Worm (Caenorhabditis elegans) whole organism, late embryonic: Measurements from ENCODE around the gene git-1.

Experiments
- C38D4.7 ChIP-seq: fragments of 200-800 bp; sonication (Bioruptor generic); optimal IDR thresholded peaks from 2 replicates; lab custom pipeline; 2018; ENCODE audit warnings: mild to moderate bottlenecking, missing genetic modification characterization, moderate library complexity, missing compliant biosample characterization
- F13H6.1 ChIP-seq: sonication (generic microtip); optimal IDR thresholded peaks from 2 replicates; lab custom pipeline; 2016; ENCODE audit warnings: missing genetic modification characterization, missing compliant biosample characterization
- K09A11.1 ChIP-seq: sonication (generic microtip); optimal IDR thresholded peaks from 2 replicates; lab custom pipeline; 2017; ENCODE audit warnings: antibody characterized with exemption, mild to moderate bottlenecking, missing genetic modification characterization, missing compliant biosample characterization; ENCODE audit not compliant: insufficient read depth
- ahr-1 ChIP-seq: sonication (generic microtip); optimal IDR thresholded peaks from 2 replicates; lab custom pipeline; 2016; ENCODE audit warnings: missing genetic modification characterization, missing compliant biosample characterization
- ceh-14 ChIP-seq: sonication (generic microtip); optimal IDR thresholded peaks from 2 replicates; lab custom pipeline; 2016; ENCODE audit warnings: missing genotype, missing genetic modification characterization, missing compliant biosample characterization
- ceh-19 ChIP-seq: fragments of 200-800 bp; sonication (Bioruptor generic); optimal IDR thresholded peaks from 2 replicates; lab custom pipeline; 2018; ENCODE audit warnings: mild to moderate bottlenecking, missing genetic modification characterization, missing compliant biosample characterization
- ceh-31 ChIP-seq: sonication (generic microtip); optimal IDR thresholded peaks from 2 replicates; lab custom pipeline; 2016; ENCODE audit warnings: missing genetic modification characterization, missing compliant biosample characterization
- ceh-34 ChIP-seq: sonication (generic microtip); optimal IDR thresholded peaks from 2 replicates; lab custom pipeline; 2016; ENCODE audit warnings: mild to moderate bottlenecking, missing genetic modification characterization, missing compliant biosample characterization
- ceh-48 ChIP-seq: sonication (generic microtip); optimal IDR thresholded peaks from 2 replicates; lab custom pipeline; 2016; ENCODE audit warnings: missing genetic modification characterization, inconsistent platforms, missing compliant biosample characterization
- dve-1 ChIP-seq: sonication (generic microtip); optimal IDR thresholded peaks from 2 replicates; lab custom pipeline; 2017; ENCODE audit warnings: antibody characterized with exemption, mild to moderate bottlenecking, missing genetic modification characterization, missing compliant biosample characterization
- elt-2 ChIP-seq: sonication (generic microtip); optimal IDR thresholded peaks from 2 replicates; lab custom pipeline; 2016; ENCODE audit warnings: missing genetic modification reagents, missing genetic modification characterization, missing compliant biosample characterization
- elt-4 ChIP-seq: sonication (generic microtip); optimal IDR thresholded peaks from 2 replicates; lab custom pipeline; 2016; ENCODE audit warnings: missing genetic modification characterization, missing compliant biosample characterization
- ets-4 ChIP-seq: sonication (generic microtip); optimal IDR thresholded peaks from 2 replicates; lab custom pipeline; 2016; ENCODE audit warnings: missing genetic modification characterization, missing compliant biosample characterization
- eyg-1 ChIP-seq: sonication (generic microtip); optimal IDR thresholded peaks from 2 replicates; lab custom pipeline; 2016; ENCODE audit warnings: missing genotype, missing genetic modification characterization, missing compliant biosample characterization
- fkh-6 ChIP-seq: sonication (generic microtip); optimal IDR thresholded peaks from 2 replicates; lab custom pipeline; 2016; ENCODE audit warnings: missing genetic modification characterization, missing compliant biosample characterization
- hlh-13 ChIP-seq: fragments of 200-800 bp; sonication (Bioruptor generic); optimal IDR thresholded peaks from 2 replicates; lab custom pipeline; 2018; ENCODE audit warnings: mild to moderate bottlenecking, missing genetic modification characterization, missing compliant biosample characterization
- hlh-15 ChIP-seq: sonication (generic microtip); optimal IDR thresholded peaks from 2 replicates; lab custom pipeline; 2016; ENCODE audit warnings: missing genetic modification characterization, missing compliant biosample characterization
- hlh-30 ChIP-seq: sonication (generic microtip); optimal IDR thresholded peaks from 2 replicates; lab custom pipeline; 2017; ENCODE audit warnings: antibody characterized with exemption, missing genetic modification characterization, missing compliant biosample characterization; ENCODE audit not compliant: insufficient read depth
- hlh-6 ChIP-seq: sonication (generic microtip); optimal IDR thresholded peaks from 2 replicates; lab custom pipeline; 2016; ENCODE audit warnings: missing genotype, missing genetic modification characterization, missing compliant biosample characterization
- hlh-8 ChIP-seq: sonication (generic microtip); optimal IDR thresholded peaks from 2 replicates; lab custom pipeline; 2016; ENCODE audit warnings: missing genotype, missing genetic modification characterization, missing compliant biosample characterization
- nfya-1 ChIP-seq: sonication (generic microtip); optimal IDR thresholded peaks from 2 replicates; lab custom pipeline; 2017; ENCODE audit warnings: missing genetic modification characterization, mild to moderate bottlenecking, missing compliant biosample characterization, antibody characterized with exemption, moderate library complexity
- nhr-232 ChIP-seq: sonication (generic microtip); optimal IDR thresholded peaks from 2 replicates; lab custom pipeline; 2016; ENCODE audit warnings: missing genetic modification characterization, missing compliant biosample characterization
- odd-2 ChIP-seq: sonication (generic microtip); optimal IDR thresholded peaks from 2 replicates; lab custom pipeline; 2017; ENCODE audit warnings: antibody characterized with exemption, mild to moderate bottlenecking, missing genetic modification characterization, missing compliant biosample characterization
- pag-3 ChIP-seq: sonication (generic microtip); optimal IDR thresholded peaks from 2 replicates; lab custom pipeline; 2016; ENCODE audit warnings: missing compliant biosample characterization, missing genetic modification characterization, borderline replicate concordance
- pat-9 ChIP-seq: fragments of 200-800 bp; sonication (Bioruptor generic); optimal IDR thresholded peaks from 2 replicates; lab custom pipeline; 2018; ENCODE audit warnings: mild to moderate bottlenecking, missing genetic modification characterization, moderate library complexity, missing compliant biosample characterization
- pha-2 ChIP-seq: sonication (generic microtip); optimal IDR thresholded peaks from 2 replicates; lab custom pipeline; 2017; ENCODE audit warnings: mild to moderate bottlenecking, missing genetic modification characterization, missing compliant biosample characterization
- pha-4 ChIP-seq: fragments of 150-350 bp; optimal IDR thresholded peaks from 2 replicates; lab custom pipeline; 2018; ENCODE audit warnings: missing biosample characterization, missing genetic modification reagents, missing genetic modification characterization
- pqm-1 ChIP-seq: sonication (generic microtip); optimal IDR thresholded peaks from 2 replicates; lab custom pipeline; 2016; ENCODE audit warnings: missing genetic modification characterization, missing compliant biosample characterization
- rnt-1 ChIP-seq: sonication (generic microtip); optimal IDR thresholded peaks from 2 replicates; lab custom pipeline; 2016; ENCODE audit warnings: missing genetic modification characterization, missing compliant biosample characterization
- sdc-2 ChIP-seq: sonication (generic microtip); optimal IDR thresholded peaks from 2 replicates; lab custom pipeline; 2016; ENCODE audit warnings: missing genotype, missing genetic modification characterization, missing compliant biosample characterization
- syd-9 ChIP-seq: sonication (generic microtip); optimal IDR thresholded peaks from 2 replicates; lab custom pipeline; 2016; ENCODE audit warnings: mild to moderate bottlenecking, missing genetic modification characterization, moderate library complexity, missing compliant biosample characterization
- tbx-7 ChIP-seq: sonication (generic microtip); optimal IDR thresholded peaks from 2 replicates; lab custom pipeline; 2016; ENCODE audit warnings: missing genotype, missing genetic modification characterization, missing compliant biosample characterization
- ttx-3 ChIP-seq: sonication (generic microtip); optimal IDR thresholded peaks from 2 replicates; lab custom pipeline; 2016; ENCODE audit warnings: missing genetic modification reagents, missing genetic modification characterization, missing compliant biosample characterization
- unc-42 ChIP-seq: sonication (generic microtip); optimal IDR thresholded peaks from 2 replicates; lab custom pipeline; 2016; ENCODE audit warnings: missing genotype, missing genetic modification characterization, missing compliant biosample characterization

git-1 gene

ce11 chrX:10499590-10499989 is 25.1 kb upstream of the git-1 start, which contains the start of gene vab-3:
Gene vab-3 (plus strand): TSS chrX:10499890.
- TF ChIP-seq ttx-3 (tag; lab: Kevin White, UChicago), result no peak
- peak; percentile 22 for TF ChIP-seq ceh-31 (tag; lab: Kevin White, UChicago)

- TF ChIP-seq pat-9 (tag; lab: Kevin White, UChicago) (no peak), rnt-1 (no peak), elt-4 (no peak)
Observed at ce11 chrX:10503393-10503792, 21.3 kb upstream of the git-1 start.

- TF ChIP-seq F13H6.1 (tag; lab: Kevin White, UChicago), result no peak
- TF ChIP-seq nfya-1 (tag; lab: Kevin White, UChicago), result peak; percentile 80
- peak; percentile 37 for TF ChIP-seq ceh-31 (tag; lab: Kevin White, UChicago)
- TF ChIP-seq sdc-2 (tag; lab: Kevin White, UChicago), result no peak
- no peak for TF ChIP-seq hlh-15 (tag; lab: Kevin White, UChicago)
- TF ChIP-seq, all 69 proteins: peak for 2
Observed at ce11 chrX:10505193-10505592, 19.5 kb upstream of the git-1 start.

ce11 chrX:10507971-10508370 is 16.7 kb upstream of the git-1 start:
- TF ChIP-seq pha-4 (tag; lab: Kevin White, UChicago) (no peak), ceh-19 (GFP tag; lab: Kevin White, UChicago) (no peak), fkh-6 (tag; lab: Kevin White, UChicago) (no peak), ceh-14 (tag; lab: Kevin White, UChicago) (no peak), elt-2 (no peak), pat-9 (tag; lab: Kevin White, UChicago) (no peak), pqm-1 (no peak), pag-3 (no peak), odd-2 (no peak), tbx-7 (tag; lab: Kevin White, UChicago) (no peak), pha-2 (tag; lab: Kevin White, UChicago) (no peak), ttx-3 (tag; lab: Kevin White, UChicago) (no peak)
- TF ChIP-seq, all 69 proteins: peak for 0

ce11 chrX:10514056-10514455 is 10.6 kb upstream of the git-1 start:
- no peak for TF ChIP-seq tbx-7 (tag; lab: Kevin White, UChicago)
- TF ChIP-seq ceh-34 (tag; lab: Kevin White, UChicago), result no peak
- TF ChIP-seq nhr-232 (tag; lab: Kevin White, UChicago), result no peak
- no peak for TF ChIP-seq ceh-48 (tag; lab: Kevin White, UChicago)
- no peak for TF ChIP-seq ahr-1 (tag; lab: Kevin White, UChicago)
- no peak for TF ChIP-seq odd-2
- TF ChIP-seq syd-9 (tag; lab: Kevin White, UChicago), result no peak
- TF ChIP-seq hlh-8 (tag; lab: Kevin White, UChicago), result no peak
- no peak for TF ChIP-seq C38D4.7 (GFP tag; lab: Kevin White, UChicago)
- no peak for TF ChIP-seq K09A11.1
- no peak for TF ChIP-seq dve-1 (tag; lab: Kevin White, UChicago)
- TF ChIP-seq hlh-13 (GFP tag; lab: Kevin White, UChicago), result no peak
- TF ChIP-seq unc-42 (tag; lab: Kevin White, UChicago), result no peak
- no peak for TF ChIP-seq hlh-30 (tag; lab: Kevin White, UChicago)
- no peak for TF ChIP-seq ttx-3 (tag; lab: Kevin White, UChicago)
- no peak for TF ChIP-seq eyg-1
- TF ChIP-seq hlh-6, result no peak
- no peak for TF ChIP-seq ets-4 (tag; lab: Kevin White, UChicago)
- no peak for TF ChIP-seq sdc-2 (tag; lab: Kevin White, UChicago)
